Fruit fly (Drosophila melanogaster) whole organism, wandering third instar larva: Measurements from ENCODE around the gene CG33795.

ENCODE experiments used
- Abd-B ChIP-seq: fragments of >200 bp; optimal IDR thresholded peaks from 2 replicates; lab custom pipeline; 2017; ENCODE audit warnings: missing biosample characterization, missing genetic modification characterization
- CG9705 ChIP-seq: fragments of 200-800 bp; sonication (Bioruptor generic); optimal IDR thresholded peaks from 2 replicates; lab custom pipeline; 2018; ENCODE audit warnings: missing biosample characterization, mild to moderate bottlenecking, missing genetic modification characterization
- CrebA ChIP-seq: fragments of 200-800 bp; sonication (Bioruptor generic); optimal IDR thresholded peaks from 2 replicates; lab custom pipeline; 2016; ENCODE audit warnings: missing biosample characterization, mild to moderate bottlenecking, missing genetic modification characterization, borderline replicate concordance
- Dfd ChIP-seq: fragments of >200 bp; optimal IDR thresholded peaks from 2 replicates; lab custom pipeline; 2017; ENCODE audit warnings: missing biosample characterization, missing genetic modification characterization
- Dif ChIP-seq: fragments of 200-275, 200-300 bp; sonication (Bioruptor generic); optimal IDR thresholded peaks from 2 replicates; lab custom pipeline; 2018; ENCODE audit warnings: missing biosample characterization, missing genetic modification characterization; ENCODE audit not compliant: partially characterized antibody
- GATAd ChIP-seq: sonication (Bioruptor generic); optimal IDR thresholded peaks from 2 replicates; lab custom pipeline; 2016; ENCODE audit warnings: missing biosample characterization, missing genetic modification characterization
- HLH106 ChIP-seq: fragments of 200-800 bp; optimal IDR thresholded peaks from 3 replicates; lab custom pipeline; 2019; ENCODE audit warnings: missing biosample characterization, mild to moderate bottlenecking, missing genetic modification characterization, moderate library complexity
- Hnf4 ChIP-seq: fragments of 200-800 bp; sonication (Bioruptor generic); optimal IDR thresholded peaks from 2 replicates; lab custom pipeline; 2016; ENCODE audit warnings: missing biosample characterization, mild to moderate bottlenecking, missing genetic modification characterization
- Hr78 ChIP-seq: fragments of >200 bp; optimal IDR thresholded peaks from 2 replicates; lab custom pipeline; 2017; ENCODE audit warnings: missing biosample characterization, missing genetic modification characterization
- Hr83 ChIP-seq: fragments of 200-300 bp; sonication (Bioruptor generic); optimal IDR thresholded peaks from 2 replicates; lab custom pipeline; 2016; ENCODE audit warnings: missing biosample characterization, mild to moderate bottlenecking, missing genetic modification characterization, moderate library complexity; ENCODE audit not compliant: poor library complexity, severe bottlenecking
- Jra ChIP-seq: sonication (Bioruptor generic); optimal IDR thresholded peaks from 2 replicates; lab custom pipeline; 2016; ENCODE audit warnings: missing biosample characterization, missing genetic modification characterization
- Mio ChIP-seq: sonication (Bioruptor generic); optimal IDR thresholded peaks from 2 replicates; lab custom pipeline; 2016; ENCODE audit warnings: missing biosample characterization, missing genetic modification characterization
- N ChIP-seq: fragments of >200 bp; optimal IDR thresholded peaks from 2 replicates; lab custom pipeline; 2018; ENCODE audit warnings: missing biosample characterization, missing external identifiers, missing genetic modification characterization
- OdsH ChIP-seq: fragments of 200-800 bp; sonication (Bioruptor generic); optimal IDR thresholded peaks from 2 replicates; lab custom pipeline; 2016; ENCODE audit warnings: missing biosample characterization, mild to moderate bottlenecking, missing genetic modification characterization
- Rel ChIP-seq, 2 experiments: fragments of 200-800 bp; sonication (Bioruptor generic) in 1 of 2; optimal IDR thresholded peaks; 2 replicates in 1 of 2; 3 replicates in 1 of 2; lab custom pipeline; 2016 to 2019; ENCODE audit warnings: mild to moderate bottlenecking in 2 of 2, missing biosample characterization in 2 of 2, missing genetic modification characterization in 2 of 2, moderate library complexity in 1 of 2
- Sp1 ChIP-seq: fragments of 200-800 bp; sonication (Bioruptor generic); optimal IDR thresholded peaks from 3 replicates; lab custom pipeline; 2019; ENCODE audit warnings: missing biosample characterization, mild to moderate bottlenecking, missing genetic modification characterization, moderate library complexity
- Vsx2 ChIP-seq: fragments of 200-300, 225-300 bp; sonication (Bioruptor generic); optimal IDR thresholded peaks from 2 replicates; lab custom pipeline; 2018; ENCODE audit warnings: missing biosample characterization, missing genetic modification characterization; ENCODE audit not compliant: partially characterized antibody
- br ChIP-seq: fragments of 200-800 bp; sonication (Bioruptor generic); optimal IDR thresholded peaks from 2 replicates; lab custom pipeline; 2016; ENCODE audit warnings: missing biosample characterization, missing genetic modification characterization
- brk ChIP-seq: fragments of 200-800 bp; sonication (Bioruptor generic); optimal IDR thresholded peaks from 2 replicates; lab custom pipeline; 2016; ENCODE audit warnings: missing biosample characterization, mild to moderate bottlenecking, missing genetic modification characterization
- dl ChIP-seq, 2 experiments: fragments of 175-275, 200-275 bp in 1 of 2; fragments of 200-275 bp in 1 of 2; sonication (Bioruptor generic); optimal IDR thresholded peaks; lab custom pipeline; 2018; ENCODE audit warnings: mild to moderate bottlenecking in 2 of 2, missing biosample characterization in 2 of 2, missing genetic modification characterization in 2 of 2, moderate library complexity in 2 of 2; ENCODE audit not compliant: partially characterized antibody in 2 of 2, insufficient read depth in 1 of 2
- dmrt93B ChIP-seq: fragments of 200-800 bp; sonication (Bioruptor generic); optimal IDR thresholded peaks from 2 replicates; lab custom pipeline; 2018; ENCODE audit warnings: missing biosample characterization, mild to moderate bottlenecking, missing genetic modification characterization
- dsf ChIP-seq: sonication (Bioruptor generic); optimal IDR thresholded peaks from 2 replicates; lab custom pipeline; 2016; ENCODE audit warnings: missing biosample characterization, missing genetic modification characterization, borderline replicate concordance
- ey ChIP-seq: fragments of 200-800 bp; sonication (Bioruptor generic); optimal IDR thresholded peaks from 2 replicates; lab custom pipeline; 2016; ENCODE audit warnings: missing biosample characterization, missing genetic modification characterization
- foxo ChIP-seq, 2 experiments: fragments of 200-800 bp; sonication (Bioruptor generic); optimal IDR thresholded peaks; 2 replicates in 1 of 2; 3 replicates in 1 of 2; lab custom pipeline; 2016 to 2017; ENCODE audit warnings: missing biosample characterization in 2 of 2, missing genetic modification characterization in 2 of 2
- fru ChIP-seq: fragments of 200-800 bp; sonication (Bioruptor generic); optimal IDR thresholded peaks from 3 replicates; lab custom pipeline; 2016; ENCODE audit warnings: missing biosample characterization, mild to moderate bottlenecking, missing genetic modification characterization
- h ChIP-seq: fragments of 200-800 bp; sonication (Bioruptor generic); optimal IDR thresholded peaks from 3 replicates; lab custom pipeline; 2016; ENCODE audit warnings: missing biosample characterization, mild to moderate bottlenecking, missing genetic modification characterization
- jim ChIP-seq: fragments of 175-275, 200-325 bp; sonication (Bioruptor generic); optimal IDR thresholded peaks from 2 replicates; lab custom pipeline; 2016; ENCODE audit warnings: missing biosample characterization, mild to moderate bottlenecking, missing genetic modification characterization
- lola ChIP-seq: fragments of >200 bp; optimal IDR thresholded peaks from 2 replicates; lab custom pipeline; 2017; ENCODE audit warnings: missing biosample characterization, missing genetic modification characterization
- pan ChIP-seq: fragments of >200 bp; optimal IDR thresholded peaks from 2 replicates; lab custom pipeline; 2017
- psq ChIP-seq: fragments of 200-800 bp; sonication (Bioruptor generic); optimal IDR thresholded peaks from 3 replicates; lab custom pipeline; 2017; ENCODE audit warnings: missing biosample characterization, mild to moderate bottlenecking, missing genetic modification characterization, moderate library complexity
- rgr ChIP-seq: fragments of 200-800 bp; sonication (Bioruptor generic); optimal IDR thresholded peaks from 3 replicates; lab custom pipeline; 2016; ENCODE audit warnings: missing biosample characterization, mild to moderate bottlenecking, missing genetic modification characterization
- sage ChIP-seq: fragments of 200-800 bp; sonication (Bioruptor generic); optimal IDR thresholded peaks from 2 replicates; lab custom pipeline; 2016; ENCODE audit warnings: missing biosample characterization, mild to moderate bottlenecking, missing genetic modification characterization
- tai ChIP-seq: sonication (Bioruptor generic); optimal IDR thresholded peaks from 2 replicates; lab custom pipeline; 2016; ENCODE audit warnings: missing biosample characterization, missing genetic modification characterization
- usp ChIP-seq: fragments of >200 bp; optimal IDR thresholded peaks from 2 replicates; lab custom pipeline; 2017; ENCODE audit warnings: missing biosample characterization, missing genetic modification characterization
- woc ChIP-seq: sonication (Bioruptor generic); optimal IDR thresholded peaks from 2 replicates; lab custom pipeline; 2016; ENCODE audit warnings: missing biosample characterization, mild to moderate bottlenecking, missing genetic modification characterization

Gene CG33795

dm6 chr3L:16181330-16181830, 10.2 kb upstream of the CG33795 start (continued):
- TF ChIP-seq dl (GFP tag; optimal IDR thresholded peaks at IDR 0.05; lab: Kevin White, UChicago; ENCODE audit: insufficient read depth in 1 of 2, partially characterized antibody in 2 of 2): no peak
- TF ChIP-seq Hr83 (GFP tag; lab: Kevin White, UChicago): peak; percentile 44

dm6 chr3L:16178433-16178832, 7.3 kb upstream of the CG33795 start:
- TF ChIP-seq woc (GFP tag; lab: Kevin White, UChicago): peak; percentile 79
- TF ChIP-seq sage (GFP tag; lab: Kevin White, UChicago): no peak
- peak; percentile 31 for TF ChIP-seq Rel (GFP tag; optimal IDR thresholded peaks at IDR 0.05; lab: Kevin White, UChicago)
- peak; percentile 13 for TF ChIP-seq Rel (tag; optimal IDR thresholded peaks at IDR 0.05; lab: Kevin White, UChicago)
- TF ChIP-seq HLH106 (tag; lab: Kevin White, UChicago): no peak
- peak; percentile 78 for TF ChIP-seq Hr83 (GFP tag; lab: Kevin White, UChicago)
- no peak for TF ChIP-seq rgr (GFP tag; lab: Kevin White, UChicago)
- no peak for TF ChIP-seq CrebA (GFP tag; lab: Kevin White, UChicago)
- TF ChIP-seq ey (GFP tag; lab: Kevin White, UChicago): no peak
- TF ChIP-seq OdsH (GFP tag; lab: Kevin White, UChicago): no peak
- peak; percentile 31 for TF ChIP-seq Vsx2 (GFP tag; lab: Kevin White, UChicago)
- no peak for TF ChIP-seq GATAd (GFP tag; lab: Kevin White, UChicago)
- TF ChIP-seq usp (GFP tag; lab: Kevin White, UChicago): no peak
- TF ChIP-seq Dif (GFP tag; lab: Kevin White, UChicago): peak; percentile 10
- TF ChIP-seq dl (GFP tag; optimal IDR thresholded peaks at IDR 0.05; lab: Kevin White, UChicago; ENCODE audit: insufficient read depth in 1 of 2, partially characterized antibody in 2 of 2): peak in 1 of 2 experiments; percentile 35
- no peak for TF ChIP-seq Abd-B (GFP tag; lab: Kevin White, UChicago)

dm6 chr3L:16177751-16178150, 6.6 kb upstream of the CG33795 start:
- no peak for TF ChIP-seq fru (GFP tag; lab: Kevin White, UChicago)
- no peak for TF ChIP-seq Mio (GFP tag; lab: Kevin White, UChicago)
- no peak for TF ChIP-seq dl (GFP tag; optimal IDR thresholded peaks at IDR 0.05; lab: Kevin White, UChicago; ENCODE audit: insufficient read depth in 1 of 2, partially characterized antibody in 2 of 2)
- TF ChIP-seq Dfd: no peak
- TF ChIP-seq usp (GFP tag; lab: Kevin White, UChicago): no peak
- TF ChIP-seq HLH106 (tag; lab: Kevin White, UChicago): no peak
- no peak for TF ChIP-seq jim (GFP tag; lab: Kevin White, UChicago)
- no peak for TF ChIP-seq woc (GFP tag; lab: Kevin White, UChicago)
- TF ChIP-seq CrebA (GFP tag; lab: Kevin White, UChicago): no peak
- no peak for TF ChIP-seq rgr (GFP tag; lab: Kevin White, UChicago)
- no peak for TF ChIP-seq lola
- no peak for TF ChIP-seq Abd-B (GFP tag; lab: Kevin White, UChicago)
- TF ChIP-seq Dif (GFP tag; lab: Kevin White, UChicago): no peak
- TF ChIP-seq OdsH (GFP tag; lab: Kevin White, UChicago): no peak
- TF ChIP-seq dmrt93B (GFP tag; lab: Kevin White, UChicago): no peak
- no peak for TF ChIP-seq CG9705 (GFP tag; lab: Kevin White, UChicago)
- no peak for TF ChIP-seq foxo (GFP tag; optimal IDR thresholded peaks at IDR 0.05; lab: Kevin White, UChicago)
- TF ChIP-seq N (GFP tag; lab: Kevin White, UChicago): no peak
- TF ChIP-seq Jra (GFP tag; lab: Kevin White, UChicago): no peak

dm6 chr3L:16177309-16177708, 6.1 kb upstream of the CG33795 start:
- TF ChIP-seq dmrt93B (GFP tag; lab: Kevin White, UChicago): peak; percentile 15
- no peak for TF ChIP-seq GATAd (GFP tag; lab: Kevin White, UChicago)
- TF ChIP-seq sage (GFP tag; lab: Kevin White, UChicago): no peak
- TF ChIP-seq Rel (GFP tag; optimal IDR thresholded peaks at IDR 0.05; lab: Kevin White, UChicago): no peak
- peak; percentile 17 for TF ChIP-seq Rel (tag; optimal IDR thresholded peaks at IDR 0.05; lab: Kevin White, UChicago)
- peak; percentile 70 for TF ChIP-seq Vsx2 (GFP tag; lab: Kevin White, UChicago)
- TF ChIP-seq pan (lab: Kevin White, UChicago): no peak
- no peak for TF ChIP-seq N (GFP tag; lab: Kevin White, UChicago)
- peak; percentile 72 for TF ChIP-seq Sp1 (GFP tag; lab: Kevin White, UChicago)
- no peak for TF ChIP-seq Dfd
- TF ChIP-seq CG9705 (GFP tag; lab: Kevin White, UChicago): peak; percentile 40
- peak; percentile 61 for TF ChIP-seq psq (GFP tag; lab: Kevin White, UChicago)
- TF ChIP-seq Dif (GFP tag; lab: Kevin White, UChicago): peak; percentile 63
- peak; percentile 45 for TF ChIP-seq ey (GFP tag; lab: Kevin White, UChicago)
- TF ChIP-seq dsf (GFP tag; lab: Kevin White, UChicago): no peak
- no peak for TF ChIP-seq lola
- peak; percentile 45 for TF ChIP-seq rgr (GFP tag; lab: Kevin White, UChicago)
- TF ChIP-seq Hr78 (GFP tag; lab: Kevin White, UChicago): no peak
- TF ChIP-seq OdsH (GFP tag; lab: Kevin White, UChicago): peak; percentile 62
- TF ChIP-seq h (GFP tag; lab: Kevin White, UChicago): peak; percentile 56
- TF ChIP-seq Hr83 (GFP tag; lab: Kevin White, UChicago): peak; percentile 42
- TF ChIP-seq Jra (GFP tag; lab: Kevin White, UChicago): no peak
- peak; percentile 48 for TF ChIP-seq fru (GFP tag; lab: Kevin White, UChicago)
- peak in 1 of 2 experiments; percentile 22 for TF ChIP-seq dl (GFP tag; optimal IDR thresholded peaks at IDR 0.05; lab: Kevin White, UChicago; ENCODE audit: insufficient read depth in 1 of 2, partially characterized antibody in 2 of 2)
- TF ChIP-seq jim (GFP tag; lab: Kevin White, UChicago): no peak
- TF ChIP-seq brk (GFP tag; lab: Kevin White, UChicago): peak; percentile 22
- TF ChIP-seq Hnf4 (GFP tag; lab: Kevin White, UChicago): no peak
- peak; percentile 76 for TF ChIP-seq HLH106 (tag; lab: Kevin White, UChicago)
- peak; percentile 36 for TF ChIP-seq br (GFP tag; lab: Kevin White, UChicago)
- peak in 1 of 2 experiments; percentile 61 for TF ChIP-seq foxo (GFP tag; optimal IDR thresholded peaks at IDR 0.05; lab: Kevin White, UChicago)
- TF ChIP-seq tai (GFP tag; lab: Kevin White, UChicago): no peak
- TF ChIP-seq Mio (GFP tag; lab: Kevin White, UChicago): no peak
- peak; percentile 69 for TF ChIP-seq woc (GFP tag; lab: Kevin White, UChicago)
